Worm (Caenorhabditis elegans): ENCODE results near the gene F36H12.10.

- TF ChIP-seq pha-4 (tag; optimal IDR thresholded peaks at IDR 0.05) (no peak), ama-1 (optimal IDR thresholded peaks at IDR 0.05) (no peak), nhr-12 (tag; optimal IDR thresholded peaks at IDR 0.05) (no peak), nhr-237 (tag; optimal IDR thresholded peaks at IDR 0.05) (no peak), nfya-1 (tag; optimal IDR thresholded peaks at IDR 0.05; ENCODE audit: insufficient read depth) (no peak), lsy-12 (tag; optimal IDR thresholded peaks at IDR 0.05) (no peak), mml-1 (tag; optimal IDR thresholded peaks at IDR 0.05) (no peak), nhr-28 (tag; optimal IDR thresholded peaks at IDR 0.05) (no peak), nhr-76 (tag; optimal IDR thresholded peaks at IDR 0.05) (no peak)
Observed at ce11 chrIV:5215092-5215491, 39.5 kb downstream of the F36H12.10 start, which contains the start of gene Y59E9AL.4.
